Fruit fly (Drosophila melanogaster): Measurements from ENCODE around the gene CG14968.

CG14968 gene

DNA sequence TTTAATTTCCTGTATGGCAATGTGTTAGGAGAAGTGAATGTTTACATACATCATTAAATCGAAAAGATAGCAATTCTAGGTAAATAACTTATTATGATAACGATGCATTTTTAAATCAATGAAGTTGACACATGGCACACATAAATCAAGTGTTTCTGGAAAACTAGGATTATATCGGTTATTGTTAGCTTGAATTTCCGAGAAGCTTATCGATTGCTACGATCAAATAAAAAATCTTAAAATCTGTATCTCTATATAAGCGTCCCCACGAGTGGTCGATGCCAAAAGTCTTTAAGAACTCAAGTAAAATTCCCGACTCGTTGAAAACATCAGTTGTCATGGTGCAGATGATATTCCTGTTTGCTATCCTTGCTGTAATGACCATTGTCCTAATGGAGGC lies 11.8 kb upstream of the CG14968 start, which contains the start of gene Drsl3:
TSS of gene Drsl3 (plus strand) at position 301 of the 400 bp plus-strand sequence.
- TF ChIP-seq CG18262 (tag; optimal IDR thresholded peaks at IDR 0.05) (no peak), wdn (GFP tag; IDR thresholded peaks at IDR 0.05) (0 out of 2 replicates have a peak, but pooled peaks have one; percentile 10)

DNA sequence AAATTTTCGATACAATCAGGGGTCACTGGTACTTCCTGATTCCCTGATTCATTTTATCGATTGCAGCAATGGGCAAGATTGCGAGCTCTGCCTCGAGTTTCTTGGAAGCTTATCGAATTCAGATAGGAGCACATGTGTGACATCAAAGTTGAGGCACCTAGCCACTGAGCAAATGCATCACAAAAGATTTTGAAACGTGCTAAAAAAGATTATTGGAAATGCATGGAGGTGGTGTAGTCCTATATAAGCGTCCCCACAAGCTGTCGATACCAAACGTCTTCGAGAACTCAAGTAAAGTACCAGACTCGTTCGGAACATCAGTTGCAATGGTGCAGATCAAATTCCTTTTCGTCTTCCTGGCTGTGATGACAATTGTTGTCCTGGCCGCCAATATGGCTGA lies 11.1 kb upstream of the CG14968 start, which contains the start of gene Drsl2:
TSS of gene Drsl2 (plus strand) at position 301 of the 400 bp plus-strand sequence.
- TF ChIP-seq toy (GFP tag; IDR thresholded peaks at IDR 0.05) (no peak), Ets65A (GFP tag) (peak; percentile 4)

DNA sequence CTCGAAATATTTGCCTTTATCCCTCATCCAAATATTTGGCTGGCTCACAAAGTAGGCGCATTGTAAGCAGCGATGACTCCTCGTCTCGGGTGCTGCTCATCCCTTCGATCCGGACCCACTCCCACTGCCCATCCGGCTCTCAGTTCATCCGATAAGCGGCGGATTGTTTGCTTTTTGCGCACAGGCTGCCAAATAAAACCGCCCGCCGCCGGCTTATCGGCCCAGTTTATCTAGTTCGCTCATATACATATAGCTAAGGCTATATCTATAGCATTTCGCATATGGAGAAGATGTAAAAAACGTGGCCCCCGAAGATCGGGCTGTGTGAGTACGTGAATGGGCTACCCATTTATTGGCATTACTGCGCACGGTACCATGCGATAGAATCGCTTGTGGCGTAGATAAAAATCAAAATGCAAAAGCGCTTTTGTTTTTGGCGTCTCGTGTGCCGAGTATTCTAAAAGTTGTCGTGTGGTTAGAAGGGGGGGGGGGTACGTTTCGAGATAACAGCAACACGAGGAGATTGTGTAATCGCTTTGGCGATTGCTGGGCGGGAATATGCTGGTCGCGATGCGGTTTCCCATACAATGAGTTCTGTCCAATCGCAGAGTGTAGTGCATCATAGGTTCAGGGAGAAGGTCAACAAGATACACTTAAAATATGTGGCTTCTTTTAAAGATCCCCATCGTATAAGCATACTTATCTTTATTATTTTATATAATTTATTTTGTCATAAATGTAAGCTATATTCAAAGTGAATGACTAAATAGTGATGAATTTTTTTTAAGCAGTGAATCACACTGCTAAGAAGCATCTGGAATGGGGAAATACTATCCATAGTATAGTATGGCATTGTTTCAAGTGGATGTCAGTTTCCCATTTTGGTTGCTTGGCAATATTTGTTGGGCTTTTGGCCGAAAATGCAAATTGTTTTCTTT lies 6.0 kb upstream of the CG14968 start:
- peak; percentile 36 for TF ChIP-seq CG6765 (GFP tag; optimal IDR thresholded peaks at IDR 0.05)
- TF ChIP-seq vnd (GFP tag; IDR thresholded peaks at IDR 0.05; ENCODE audit: partially characterized antibody), result 0 out of 3 replicates have a peak, but pooled peaks have one; percentile 23
- peak; percentile 69 for TF ChIP-seq exex (tag; optimal IDR thresholded peaks at IDR 0.05)
- TF ChIP-seq sug (tag; optimal IDR thresholded peaks at IDR 0.05), result peak; percentile 76
- no peak for TF ChIP-seq zfh2 (GFP tag; optimal IDR thresholded peaks at IDR 0.05)
- TF ChIP-seq Nf-YC (tag; optimal IDR thresholded peaks at IDR 0.05), result peak; percentile 95
- TF ChIP-seq scrt (GFP tag; optimal IDR thresholded peaks at IDR 0.05), result no peak
- no peak for TF ChIP-seq HHEX (GFP tag; optimal IDR thresholded peaks at IDR 0.05)
- 0 out of 2 replicates have a peak, but pooled peaks have one; percentile 8 for TF ChIP-seq seq (GFP tag; IDR thresholded peaks at IDR 0.05)
- peak; percentile 20 for TF ChIP-seq sens (GFP tag)
- peak; percentile 61 for TF ChIP-seq CG12769 (tag; optimal IDR thresholded peaks at IDR 0.05)
- peak; percentile 41 for TF ChIP-seq caup (GFP tag; optimal IDR thresholded peaks at IDR 0.05; ENCODE audit: severe bottlenecking)
- TF ChIP-seq CG34376 (GFP tag; optimal IDR thresholded peaks at IDR 0.05), result peak; percentile 56
- TF ChIP-seq CG13296 (GFP tag; optimal IDR thresholded peaks at IDR 0.05), result peak; percentile 24
- TF ChIP-seq chinmo (GFP tag; IDR thresholded peaks at IDR 0.05; ENCODE audit: partially characterized antibody), result peak; percentile 86; the same call in 1 of the 4 replicates
- TF ChIP-seq Med (GFP tag), result peak; percentile 75
- TF ChIP-seq mirr (GFP tag; optimal IDR thresholded peaks at IDR 0.05), result peak; percentile 26
- peak; percentile 91 for TF ChIP-seq CG15479 (GFP tag; optimal IDR thresholded peaks at IDR 0.05)
- TF ChIP-seq grn (GFP tag; optimal IDR thresholded peaks at IDR 0.05), result peak; percentile 84
- TF ChIP-seq Ptx1 (GFP tag; IDR thresholded peaks at IDR 0.05), result no peak
- TF ChIP-seq CG10543 (GFP tag; optimal IDR thresholded peaks at IDR 0.05), result peak; percentile 63
- 0 out of 2 replicates have a peak, but pooled peaks have one; percentile 3 for TF ChIP-seq Rfx (GFP tag; IDR thresholded peaks at IDR 0.05)
- TF ChIP-seq cwo (GFP tag; optimal IDR thresholded peaks at IDR 0.05), result peak; percentile 92
- no peak for TF ChIP-seq HLH54F (GFP tag; optimal IDR thresholded peaks at IDR 0.05)
- peak; percentile 21 for TF ChIP-seq dm (GFP tag; optimal IDR thresholded peaks at IDR 0.05)
- peak; percentile 99 for TF ChIP-seq MTF-1 (GFP tag; optimal IDR thresholded peaks at IDR 0.05; ENCODE audit: borderline replicate concordance)
- peak; percentile 34 for TF ChIP-seq lab (GFP tag; optimal IDR thresholded peaks at IDR 0.05)
- peak in 1 of 2 experiments; percentile 95 for TF ChIP-seq Pdp1 (GFP tag; optimal IDR thresholded peaks at IDR 0.05)
- TF ChIP-seq CG18599 (GFP tag; optimal IDR thresholded peaks at IDR 0.05), result peak; percentile 30
- no peak; the same call in 1 of the 2 replicates for TF ChIP-seq crol (GFP tag; IDR thresholded peaks at IDR 0.05)

Measured in whole organism, embryonic.